Worm (Caenorhabditis elegans) whole organism, young adult: ENCODE results near the gene gcp-2.2.

Source experiments
- B0336.3 ChIP-seq: fragments of 200-800 bp; sonication (Bioruptor generic); IDR thresholded peaks from 2 replicates; pipeline ENCODE4 v1.3.6; 2022; ENCODE audit warnings: missing genetic modification characterization, missing compliant biosample characterization
- D2030.7 ChIP-seq: fragments of 200-800 bp; sonication (Bioruptor generic); IDR thresholded peaks from 2 replicates; pipeline ENCODE4 v1.3.6; 2022; ENCODE audit warnings: missing genetic modification reagents, missing genetic modification characterization, missing compliant biosample characterization
- F37B4.10 ChIP-seq: fragments of 200-800 bp; sonication (Bioruptor generic); IDR thresholded peaks from 2 replicates; pipeline ENCODE4 v1.3.6; 2022; ENCODE audit warnings: missing genetic modification characterization, missing compliant biosample characterization
- F57A8.1 ChIP-seq: fragments of 200-800 bp; sonication (Bioruptor generic); optimal IDR thresholded peaks from 2 replicates; lab custom pipeline; 2018; ENCODE audit warnings: mild to moderate bottlenecking, missing genetic modification characterization, moderate library complexity, missing compliant biosample characterization
- T07F8.4 ChIP-seq: sonication (generic microtip); optimal IDR thresholded peaks from 2 replicates; lab custom pipeline; 2016; ENCODE audit warnings: mild to moderate bottlenecking, missing genetic modification characterization, moderate library complexity, missing compliant biosample characterization
- Y53F4B.3 ChIP-seq: fragments of 200-800 bp; sonication (Bioruptor generic); IDR thresholded peaks from 2 replicates; pipeline ENCODE4 v1.3.6; 2022; ENCODE audit warnings: missing genetic modification reagents, missing genetic modification characterization, missing compliant biosample characterization
- Y53G8AR.9 ChIP-seq: fragments of 200-800 bp; sonication (Bioruptor generic); conservative IDR thresholded peaks from 2 replicates; pipeline ENCODE4 v1.3.6; 2022; ENCODE audit warnings: missing genetic modification reagents, missing genetic modification characterization, missing compliant biosample characterization
- Y56A3A.18 ChIP-seq: fragments of 200-800 bp; sonication (Bioruptor generic); IDR thresholded peaks from 2 replicates; pipeline ENCODE4 v1.3.6; 2022; ENCODE audit warnings: missing genetic modification reagents, missing genetic modification characterization, missing compliant biosample characterization
- attf-3 ChIP-seq: fragments of 200-800 bp; sonication (Bioruptor generic); conservative IDR thresholded peaks from 2 replicates; pipeline ENCODE4 v1.3.6; 2022; ENCODE audit warnings: missing genetic modification reagents, missing genetic modification characterization, missing compliant biosample characterization
- ccch-3 ChIP-seq: fragments of 200-800 bp; sonication (Bioruptor generic); optimal IDR thresholded peaks from 2 replicates; lab custom pipeline; 2018; ENCODE audit warnings: mild to moderate bottlenecking, missing genetic modification characterization, missing compliant biosample characterization
- cebp-2 ChIP-seq: fragments of 200-800 bp; sonication (Bioruptor generic); IDR thresholded peaks from 2 replicates; pipeline ENCODE4 v1.3.6; 2022; ENCODE audit warnings: missing genetic modification characterization, missing compliant biosample characterization
- ceh-79 ChIP-seq: sonication (generic microtip); optimal IDR thresholded peaks from 2 replicates; lab custom pipeline; 2017; ENCODE audit warnings: mild to moderate bottlenecking, missing genetic modification characterization, missing compliant biosample characterization
- dpff-1 ChIP-seq: sonication (generic microtip); optimal IDR thresholded peaks from 2 replicates; lab custom pipeline; 2017; ENCODE audit warnings: mild to moderate bottlenecking, missing genetic modification characterization, missing compliant biosample characterization
- egl-44 ChIP-seq: fragments of 200-800 bp; sonication (Bioruptor generic); IDR thresholded peaks from 2 replicates; pipeline ENCODE4 v1.3.6; 2022; ENCODE audit warnings: missing genetic modification reagents, missing genetic modification characterization, missing compliant biosample characterization
- ekl-4 ChIP-seq: fragments of 200-800 bp; sonication (Bioruptor generic); IDR thresholded peaks from 2 replicates; pipeline ENCODE4 v1.3.6; 2022; ENCODE audit warnings: missing genetic modification reagents, missing genetic modification characterization, missing compliant biosample characterization
- him-1 ChIP-seq: sonication (generic microtip); optimal IDR thresholded peaks from 2 replicates; lab custom pipeline; 2016; ENCODE audit warnings: missing genotype, missing genetic modification reagents, missing genetic modification characterization, missing compliant biosample characterization
- hlh-26 ChIP-seq: fragments of 200-800 bp; sonication (Bioruptor generic); conservative IDR thresholded peaks from 2 replicates; pipeline ENCODE4 v1.3.6; 2022; ENCODE audit warnings: missing genetic modification reagents, missing genetic modification characterization, missing compliant biosample characterization
- hmg-20 ChIP-seq: fragments of 200-800 bp; sonication (Bioruptor generic); IDR thresholded peaks from 2 replicates; pipeline ENCODE4 v1.3.6; 2022; ENCODE audit warnings: missing genetic modification reagents, missing genetic modification characterization, missing compliant biosample characterization
- hsf-1 ChIP-seq: fragments of 200-800 bp; sonication (Bioruptor generic); IDR thresholded peaks from 2 replicates; pipeline ENCODE4 v1.3.6; 2022; ENCODE audit warnings: missing genetic modification reagents, missing genetic modification characterization, missing compliant biosample characterization
- let-607 ChIP-seq, 2 experiments: fragments of 200-800 bp in 1 of 2; sonication (Bioruptor generic) in 1 of 2; sonication (generic microtip) in 1 of 2; optimal IDR thresholded peaks; 2 replicates each; lab custom pipeline; 2016 to 2018; ENCODE audit warnings: mild to moderate bottlenecking in 2 of 2, missing compliant biosample characterization in 2 of 2, missing genetic modification characterization in 2 of 2, moderate library complexity in 2 of 2, missing genotype in 1 of 2
- nfya-1 ChIP-seq: sonication (generic microtip); optimal IDR thresholded peaks from 2 replicates; lab custom pipeline; 2017; ENCODE audit warnings: antibody characterized with exemption, missing compliant biosample characterization, missing genetic modification characterization, borderline replicate concordance; ENCODE audit not compliant: insufficient read depth
- nhr-80 ChIP-seq: sonication (generic microtip); optimal IDR thresholded peaks from 2 replicates; lab custom pipeline; 2016; ENCODE audit warnings: missing genetic modification characterization, missing compliant biosample characterization
- rec-8 ChIP-seq, 2 experiments: sonication (generic microtip); optimal IDR thresholded peaks; 2 replicates each; lab custom pipeline; 2016; ENCODE audit warnings: mild to moderate bottlenecking in 2 of 2, missing genetic modification characterization in 2 of 2, missing genetic modification reagents in 2 of 2, missing genotype in 2 of 2, missing biosample characterization in 1 of 2, missing compliant biosample characterization in 1 of 2, moderate library complexity in 1 of 2
- sdz-38 ChIP-seq: sonication (generic microtip); optimal IDR thresholded peaks from 2 replicates; lab custom pipeline; 2016; ENCODE audit warnings: missing genotype, missing genetic modification characterization, missing compliant biosample characterization
- snpc-1.3 ChIP-seq: sonication (generic microtip); optimal IDR thresholded peaks from 2 replicates; lab custom pipeline; 2017; ENCODE audit warnings: missing genetic modification characterization, mild to moderate bottlenecking, missing compliant biosample characterization, antibody characterized with exemption, moderate library complexity, missing genotype, missing genetic modification reagents; ENCODE audit not compliant: insufficient read depth
- somi-1 ChIP-seq: fragments of 200-800 bp; sonication (Bioruptor generic); optimal IDR thresholded peaks from 2 replicates; lab custom pipeline; 2018; ENCODE audit warnings: mild to moderate bottlenecking, missing genetic modification characterization, missing compliant biosample characterization
- sptf-2 ChIP-seq: fragments of 200-800 bp; sonication (Bioruptor generic); optimal IDR thresholded peaks from 2 replicates; lab custom pipeline; 2018; ENCODE audit warnings: mild to moderate bottlenecking, missing genetic modification characterization, missing compliant biosample characterization
- tbp1 ChIP-seq: fragments of 200-800 bp; sonication (Bioruptor generic); optimal IDR thresholded peaks from 2 replicates; lab custom pipeline; 2018; ENCODE audit warnings: mild to moderate bottlenecking, missing genetic modification characterization, missing compliant biosample characterization
- tbx-9 ChIP-seq: sonication (generic microtip); optimal IDR thresholded peaks from 2 replicates; lab custom pipeline; 2016; ENCODE audit warnings: borderline replicate concordance, missing genetic modification characterization, inconsistent platforms, missing compliant biosample characterization
- tlf-1 ChIP-seq: fragments of 200-800 bp; sonication (Bioruptor generic); optimal IDR thresholded peaks from 2 replicates; lab custom pipeline; 2018; ENCODE audit warnings: mild to moderate bottlenecking, missing genetic modification characterization, missing compliant biosample characterization
- unc-130 ChIP-seq: sonication (generic microtip); optimal IDR thresholded peaks from 2 replicates; lab custom pipeline; 2016; ENCODE audit warnings: missing genetic modification reagents, missing genetic modification characterization, missing compliant biosample characterization
- zfh-2 ChIP-seq: fragments of 200-800 bp; sonication (Bioruptor generic); conservative IDR thresholded peaks from 2 replicates; pipeline ENCODE4 v1.3.6; 2022; ENCODE audit warnings: missing genetic modification reagents, missing genetic modification characterization, missing compliant biosample characterization
- ztf-22 ChIP-seq: fragments of 200-800 bp; sonication (Bioruptor generic); optimal IDR thresholded peaks from 2 replicates; lab custom pipeline; 2018; ENCODE audit warnings: mild to moderate bottlenecking, missing genetic modification characterization, moderate library complexity, missing compliant biosample characterization
- ztf-6 ChIP-seq: fragments of 200-800 bp; sonication (Bioruptor generic); IDR thresholded peaks from 2 replicates; pipeline ENCODE4 v1.3.6; 2022; ENCODE audit warnings: missing genetic modification reagents, missing genetic modification characterization, missing compliant biosample characterization

gcp-2.2 gene

ce11 chrX:11551808-11552207, 14.3 kb downstream of the gcp-2.2 start:
- TF ChIP-seq rec-8 (tag; optimal IDR thresholded peaks at IDR 0.05; lab: Kevin White, UChicago) = no peak

- TF ChIP-seq Y56A3A.18 (GFP tag; lab: Robert Waterston, UW) (no peak), snpc-1.3 (tag; lab: Kevin White, UChicago) (no peak), Y53F4B.3 (GFP tag; lab: Robert Waterston, UW) (no peak)
Measured at ce11 chrX:11552879-11553278, 15.4 kb downstream of the gcp-2.2 start.

ce11 chrX:11554522-11554921, 17.0 kb downstream of the gcp-2.2 start:
- no peak for TF ChIP-seq F37B4.10 (GFP tag; lab: Robert Waterston, UW)
- TF ChIP-seq nhr-80 (tag; lab: Kevin White, UChicago) = peak; percentile 42

- TF ChIP-seq Y56A3A.18 (GFP tag; lab: Robert Waterston, UW) (no peak), ccch-3 (GFP tag; lab: Kevin White, UChicago) (no peak), rec-8 (tag; optimal IDR thresholded peaks at IDR 0.05; lab: Kevin White, UChicago) (no peak), tbp1 (no peak), dpff-1 (tag; lab: Kevin White, UChicago) (no peak), let-607 (tag; optimal IDR thresholded peaks at IDR 0.05; lab: Kevin White, UChicago) (no peak), hsf-1 (GFP tag; lab: Robert Waterston, UW) (no peak), nfya-1 (tag; lab: Kevin White, UChicago) (no peak), him-1 (tag; lab: Kevin White, UChicago) (no peak), T07F8.4 (no peak), sptf-2 (GFP tag; lab: Kevin White, UChicago) (no peak), sdz-38 (tag; lab: Kevin White, UChicago) (no peak), unc-130 (GFP tag; lab: Kevin White, UChicago) (no peak), D2030.7 (GFP tag; lab: Robert Waterston, UW) (no peak), snpc-1.3 (tag; lab: Kevin White, UChicago) (no peak), tlf-1 (no peak), B0336.3 (GFP tag; lab: Robert Waterston, UW) (no peak)
- TF ChIP-seq, all 124 proteins: peak for 0
Measured at ce11 chrX:11555046-11555445, 17.5 kb downstream of the gcp-2.2 start.

ce11 chrX:11555527-11556137, 18.1 kb downstream of the gcp-2.2 start:
- TF ChIP-seq hlh-26 (GFP tag; lab: Robert Waterston, UW) (no peak), hmg-20 (GFP tag; lab: Robert Waterston, UW) (no peak), F57A8.1 (GFP tag; lab: Kevin White, UChicago) (no peak), unc-130 (GFP tag; lab: Kevin White, UChicago) (no peak), Y53G8AR.9 (GFP tag; lab: Robert Waterston, UW) (no peak), ztf-6 (GFP tag; lab: Robert Waterston, UW) (no peak), ekl-4 (no peak), zfh-2 (no peak), egl-44 (no peak), ceh-79 (tag; lab: Kevin White, UChicago) (no peak), cebp-2 (GFP tag; lab: Robert Waterston, UW) (no peak), ztf-22 (GFP tag; lab: Kevin White, UChicago) (no peak), somi-1 (no peak), tbx-9 (tag; lab: Kevin White, UChicago) (no peak), attf-3 (GFP tag; lab: Robert Waterston, UW) (no peak)
